Fruit fly (Drosophila melanogaster): ENCODE data around the gene wntD.

The wntD gene

DNA sequence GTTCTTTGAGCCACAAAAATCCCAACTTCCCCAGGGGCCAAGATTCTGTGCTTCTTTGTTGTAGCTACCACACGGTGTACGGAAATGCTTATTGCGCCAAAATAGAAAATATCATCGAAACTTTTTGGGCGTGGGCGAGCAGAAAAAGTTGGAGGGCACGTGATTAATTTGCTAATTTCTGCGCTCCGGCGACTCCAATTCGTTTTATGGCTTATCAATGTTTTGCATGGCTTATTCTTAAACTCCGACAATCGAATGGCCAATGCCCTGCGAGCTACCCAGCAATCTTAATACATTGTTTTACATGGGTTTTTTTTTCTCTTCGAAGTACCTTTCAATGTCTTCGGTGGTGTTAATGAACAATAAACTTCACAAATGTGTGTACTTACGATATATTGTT is 17.5 kb downstream of the wntD start:
- TF ChIP-seq BEAF-32 (GFP tag; optimal IDR thresholded peaks at IDR 0.05) = no peak
- peak; percentile 52 for TF ChIP-seq CG31224 (GFP tag; IDR thresholded peaks at IDR 0.05)

DNA sequence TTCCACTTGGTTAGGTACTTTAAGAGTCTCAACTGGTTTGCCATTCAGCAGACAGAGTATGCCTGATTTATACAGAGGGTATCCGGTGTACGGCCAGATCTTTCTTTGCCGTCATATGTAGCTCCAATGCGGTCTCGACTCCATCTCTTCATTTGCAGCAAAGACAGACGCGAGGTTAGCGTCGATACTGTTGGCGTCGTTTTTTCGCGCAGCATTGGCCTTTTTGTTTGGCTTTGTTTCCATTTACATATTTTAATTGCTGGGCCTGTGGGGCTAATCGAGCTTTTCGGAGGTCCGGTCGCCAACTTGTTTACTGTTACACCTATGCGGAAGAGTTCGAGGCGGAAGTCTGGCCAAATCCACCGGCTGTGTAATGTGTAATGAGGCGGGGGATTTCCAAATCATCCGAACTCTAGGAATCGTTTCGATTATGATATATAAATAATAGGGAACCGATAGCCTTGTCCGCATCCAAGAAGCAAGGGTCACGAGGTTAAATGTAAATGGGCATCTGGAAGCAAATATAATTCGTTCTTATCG is 18.7 kb downstream of the wntD start:
- TF ChIP-seq Drgx (GFP tag; IDR thresholded peaks at IDR 0.05) = 0 out of 2 replicates have a peak, but pooled peaks have one; percentile 22
- peak; percentile 26; the same call in 1 of the 2 replicates for TF ChIP-seq lmd (GFP tag; IDR thresholded peaks at IDR 0.05)
- TF ChIP-seq crol (GFP tag; IDR thresholded peaks at IDR 0.05) = no peak
- TF ChIP-seq cg (GFP tag; optimal IDR thresholded peaks at IDR 0.05) = no peak
- peak in 1 of 2 experiments; percentile 92 for TF ChIP-seq Eip74EF (GFP tag; optimal IDR thresholded peaks at IDR 0.05)
- TF ChIP-seq row (GFP tag; IDR thresholded peaks at IDR 0.05) = peak; percentile 58
- peak; percentile 89 for TF ChIP-seq chinmo (GFP tag; IDR thresholded peaks at IDR 0.05; ENCODE audit: partially characterized antibody)
- peak; percentile 50 for TF ChIP-seq slbo (GFP tag; IDR thresholded peaks at IDR 0.05)
- TF ChIP-seq CG3847 (GFP tag; IDR thresholded peaks at IDR 0.05) = 0 out of 2 replicates have a peak, but pooled peaks have one; percentile 5
- no peak for TF ChIP-seq CG4730 (GFP tag; IDR thresholded peaks at IDR 0.05)
- TF ChIP-seq z (GFP tag; IDR thresholded peaks at IDR 0.05) = no peak
- TF ChIP-seq Med (GFP tag) = peak; percentile 42
- 0 out of 2 replicates have a peak, but pooled peaks have one; percentile 8 for TF ChIP-seq CG9932 (GFP tag; IDR thresholded peaks at IDR 0.05)
- no peak for TF ChIP-seq slp2 (GFP tag; optimal IDR thresholded peaks at IDR 0.05)
- TF ChIP-seq vvl (GFP tag; IDR thresholded peaks at IDR 0.05) = peak; percentile 75
- no peak for TF ChIP-seq CG7357 (GFP tag; IDR thresholded peaks at IDR 0.05)
- no peak for TF ChIP-seq CG30020 (tag; optimal IDR thresholded peaks at IDR 0.05)
- TF ChIP-seq sd (tag; optimal IDR thresholded peaks at IDR 0.05) = peak; percentile 44
- 0 out of 3 replicates have a peak, but pooled peaks have one; percentile 42 for TF ChIP-seq Mrtf (GFP tag; IDR thresholded peaks at IDR 0.05)

DNA sequence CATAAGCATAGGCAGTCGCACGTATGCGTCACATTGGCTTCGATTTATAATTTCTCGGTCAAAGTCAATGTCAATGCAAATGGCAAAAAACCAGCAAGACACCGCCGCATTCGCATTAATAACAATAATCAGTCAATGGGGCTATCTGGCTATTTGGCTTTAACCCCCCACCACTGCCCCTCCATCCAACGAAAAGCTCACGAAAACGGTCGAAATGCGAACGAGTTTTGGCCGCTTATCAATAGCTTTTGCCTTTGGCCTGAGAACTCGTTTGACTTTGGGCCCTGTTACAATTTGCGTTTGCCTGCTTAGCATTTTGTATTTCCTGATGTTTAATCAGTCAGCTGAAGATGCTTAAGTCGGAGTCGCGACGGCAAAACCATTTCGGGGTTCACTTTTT is 19.5 kb downstream of the wntD start:
- TF ChIP-seq Ssrp (tag; optimal IDR thresholded peaks at IDR 0.05) = no peak
- no peak for TF ChIP-seq CG7745 (tag; optimal IDR thresholded peaks at IDR 0.05)
- no peak for TF ChIP-seq Rfx (GFP tag; IDR thresholded peaks at IDR 0.05)
- TF ChIP-seq tin (GFP tag; optimal IDR thresholded peaks at IDR 0.05) = no peak
- TF ChIP-seq CG17361 (GFP tag; IDR thresholded peaks at IDR 0.05) = no peak
- TF ChIP-seq Xbp1 (GFP tag; optimal IDR thresholded peaks at IDR 0.05) = no peak
- TF ChIP-seq Med (GFP tag) = peak; percentile 8
- peak; percentile 33 for TF ChIP-seq mirr (GFP tag; optimal IDR thresholded peaks at IDR 0.05)
- no peak for TF ChIP-seq CG11247 (GFP tag; IDR thresholded peaks at IDR 0.05)
- no peak for TF ChIP-seq Six4 (GFP tag; optimal IDR thresholded peaks at IDR 0.05)
- peak; percentile 97 for TF ChIP-seq chinmo (GFP tag; IDR thresholded peaks at IDR 0.05; ENCODE audit: partially characterized antibody)
- TF ChIP-seq ftz-f1 (GFP tag; optimal IDR thresholded peaks at IDR 0.05) = peak; percentile 30
- TF ChIP-seq CG2199 (GFP tag; IDR thresholded peaks at IDR 0.05) = no peak
- no peak for TF ChIP-seq E2f1 (GFP tag; IDR thresholded peaks at IDR 0.05)
- TF ChIP-seq Elba2 (GFP tag; optimal IDR thresholded peaks at IDR 0.05) = no peak
- TF ChIP-seq CG6254 (GFP tag; optimal IDR thresholded peaks at IDR 0.05) = no peak
- TF ChIP-seq CG14667 (GFP tag; IDR thresholded peaks at IDR 0.05) = no peak
- no peak for TF ChIP-seq CG11504 (tag; optimal IDR thresholded peaks at IDR 0.05)
- TF ChIP-seq mld (GFP tag; IDR thresholded peaks at IDR 0.05; ENCODE audit: partially characterized antibody) = no peak
- no peak for TF ChIP-seq Xrp1 (GFP tag; IDR thresholded peaks at IDR 0.05)
- no peak for TF ChIP-seq grn (GFP tag; optimal IDR thresholded peaks at IDR 0.05)
- TF ChIP-seq Atf3 (GFP tag; optimal IDR thresholded peaks at IDR 0.05) = no peak
- TF ChIP-seq CG9609 (GFP tag; optimal IDR thresholded peaks at IDR 0.05) = no peak
- TF ChIP-seq zfh2 (GFP tag; optimal IDR thresholded peaks at IDR 0.05) = no peak
- no peak for TF ChIP-seq CG12942 (GFP tag; optimal IDR thresholded peaks at IDR 0.05)
- TF ChIP-seq CG31388 (GFP tag; optimal IDR thresholded peaks at IDR 0.05) = no peak
- no peak for TF ChIP-seq Hr78 (GFP tag; optimal IDR thresholded peaks at IDR 0.05)
- no peak for TF ChIP-seq slbo (GFP tag; IDR thresholded peaks at IDR 0.05)
- TF ChIP-seq CG9215 (GFP tag; IDR thresholded peaks at IDR 0.05) = no peak
- no peak for TF ChIP-seq seq (GFP tag; IDR thresholded peaks at IDR 0.05)
- no peak for TF ChIP-seq repo (GFP tag; optimal IDR thresholded peaks at IDR 0.05)
